Worm (Caenorhabditis elegans) whole organism, L1 larva: Measurements from ENCODE around the gene spv-1.

Experiments
- C04F5.9 ChIP-seq: sonication (generic microtip); optimal IDR thresholded peaks from 2 replicates; lab custom pipeline; 2016; ENCODE audit warnings: missing genetic modification characterization, missing compliant biosample characterization
- C16A3.4 ChIP-seq: fragments of 150-350 bp; optimal IDR thresholded peaks from 2 replicates; lab custom pipeline; 2014; ENCODE audit warnings: missing biosample characterization, missing genetic modification characterization
- C34B4.2 ChIP-seq: sonication (generic microtip); optimal IDR thresholded peaks from 2 replicates; lab custom pipeline; 2017; ENCODE audit warnings: mild to moderate bottlenecking, missing genetic modification characterization, missing compliant biosample characterization
- F16B12.6 ChIP-seq: fragments of 150-350 bp; optimal IDR thresholded peaks from 2 replicates; lab custom pipeline; 2014; ENCODE audit warnings: missing biosample characterization, missing genetic modification characterization
- aha-1 ChIP-seq: fragments of 150-350 bp; optimal IDR thresholded peaks from 2 replicates; lab custom pipeline; 2014; ENCODE audit warnings: missing biosample characterization, missing genetic modification characterization
- alr-1 ChIP-seq: fragments of 200-800 bp; sonication (Bioruptor generic); optimal IDR thresholded peaks from 2 replicates; lab custom pipeline; 2018; ENCODE audit warnings: borderline replicate concordance, mild to moderate bottlenecking, missing genetic modification characterization, missing compliant biosample characterization
- aly-2 ChIP-seq: fragments of 150-350 bp; optimal IDR thresholded peaks from 2 replicates; lab custom pipeline; 2014; ENCODE audit warnings: missing biosample characterization, missing genetic modification characterization
- ama-1 ChIP-seq: fragments of 150-350 bp; optimal IDR thresholded peaks from 2 replicates; lab custom pipeline; 2014
- ceh-8 ChIP-seq: fragments of 200-800 bp; sonication (Bioruptor generic); optimal IDR thresholded peaks from 2 replicates; lab custom pipeline; 2018; ENCODE audit warnings: mild to moderate bottlenecking, missing genetic modification characterization, moderate library complexity, missing compliant biosample characterization
- ceh-82 ChIP-seq, 3 experiments: fragments of 150-350 bp in 1 of 3; sonication (generic microtip) in 2 of 3; optimal IDR thresholded peaks; 2 replicates each; lab custom pipeline; 2014 to 2017; ENCODE audit warnings: missing biosample characterization in 3 of 3, missing genetic modification characterization in 3 of 3
- ces-1 ChIP-seq: fragments of 150-350 bp; optimal IDR thresholded peaks from 2 replicates; lab custom pipeline; 2014; ENCODE audit warnings: missing biosample characterization, missing genetic modification reagents, missing genetic modification characterization
- dpl-1 ChIP-seq, 3 experiments: fragments of 150-350 bp in 2 of 3; sonication (generic microtip) in 1 of 3; optimal IDR thresholded peaks; 2 replicates each; lab custom pipeline; 2014 to 2017; ENCODE audit warnings: missing biosample characterization in 3 of 3, missing genetic modification characterization in 3 of 3, missing genetic modification reagents in 3 of 3
- dsc-1 ChIP-seq: sonication (generic microtip); optimal IDR thresholded peaks from 2 replicates; lab custom pipeline; 2016; ENCODE audit warnings: mild to moderate bottlenecking, missing genetic modification characterization, missing compliant biosample characterization
- efl-1 ChIP-seq, 4 experiments: fragments of 150-350 bp; optimal IDR thresholded peaks in 3 of 4; peaks in 1 of 4; 1 replicate in 1 of 4; 2 replicates in 3 of 4; lab custom pipeline; 2014; ENCODE audit warnings: missing biosample characterization in 2 of 4, missing genetic modification characterization in 2 of 4, missing genetic modification reagents in 2 of 4
- efl-3 ChIP-seq: fragments of 200-800 bp; sonication (Bioruptor generic); optimal IDR thresholded peaks from 2 replicates; lab custom pipeline; 2018; ENCODE audit warnings: mild to moderate bottlenecking, missing genetic modification characterization, missing compliant biosample characterization
- egl-27 ChIP-seq, 2 experiments: fragments of 150-350 bp in 1 of 2; sonication (generic microtip); optimal IDR thresholded peaks; 3 replicates each; lab custom pipeline; 2017 to 2018; ENCODE audit warnings: missing biosample characterization in 2 of 2, missing genetic modification characterization in 2 of 2, missing genetic modification reagents in 2 of 2
- elt-2 ChIP-seq: sonication (generic microtip); optimal IDR thresholded peaks from 2 replicates; lab custom pipeline; 2016; ENCODE audit warnings: missing genetic modification characterization, mild to moderate bottlenecking, inconsistent platforms, missing compliant biosample characterization, missing genetic modification reagents
- elt-3 ChIP-seq, 6 experiments: fragments of 150-350 bp in 1 of 6; sonication (generic microtip); optimal IDR thresholded peaks; 2 replicates each; lab custom pipeline; 2017 to 2018; ENCODE audit warnings: missing biosample characterization in 6 of 6, missing genetic modification characterization in 6 of 6, inconsistent platforms in 1 of 6
- ets-5 ChIP-seq: fragments of 200-800 bp; sonication (Bioruptor generic); IDR thresholded peaks from 2 replicates; pipeline ENCODE4 v1.3.6; 2022; ENCODE audit warnings: missing genetic modification characterization, missing compliant biosample characterization
- fkh-10 ChIP-seq: sonication (generic microtip); optimal IDR thresholded peaks from 2 replicates; lab custom pipeline; 2017; ENCODE audit warnings: missing biosample characterization, missing genetic modification reagents, missing genetic modification characterization
- fkh-4 ChIP-seq: sonication (generic microtip); optimal IDR thresholded peaks from 2 replicates; lab custom pipeline; 2016; ENCODE audit warnings: missing compliant biosample characterization, missing genetic modification characterization, borderline replicate concordance
- fkh-8 ChIP-seq: sonication (generic microtip); optimal IDR thresholded peaks from 2 replicates; lab custom pipeline; 2016; ENCODE audit warnings: mild to moderate bottlenecking, missing genetic modification characterization, missing compliant biosample characterization
- fos-1 ChIP-seq: fragments of 150-350 bp; optimal IDR thresholded peaks from 2 replicates; lab custom pipeline; 2014; ENCODE audit warnings: missing biosample characterization, missing genetic modification characterization
- hlh-17 ChIP-seq: fragments of 200-800 bp; sonication (Bioruptor generic); optimal IDR thresholded peaks from 2 replicates; lab custom pipeline; 2018; ENCODE audit warnings: missing genetic modification characterization, mild to moderate bottlenecking, missing compliant biosample characterization, moderate library complexity, borderline replicate concordance
- hlh-4 ChIP-seq: sonication (generic microtip); optimal IDR thresholded peaks from 2 replicates; lab custom pipeline; 2016; ENCODE audit warnings: mild to moderate bottlenecking, missing genetic modification characterization, missing compliant biosample characterization
- hpl-2 ChIP-seq: fragments of 150-350 bp; optimal IDR thresholded peaks from 2 replicates; lab custom pipeline; 2014; ENCODE audit warnings: missing biosample characterization, missing genetic modification reagents, missing genetic modification characterization
- lin-13 ChIP-seq: fragments of 150-350 bp; optimal IDR thresholded peaks from 2 replicates; lab custom pipeline; 2014; ENCODE audit warnings: missing biosample characterization, missing genetic modification reagents, missing genetic modification characterization
- lin-35 ChIP-seq, 2 experiments: fragments of 150-350 bp; optimal IDR thresholded peaks; 2 replicates each; lab custom pipeline; 2014; ENCODE audit warnings: missing biosample characterization in 2 of 2, missing genetic modification characterization in 2 of 2, missing genetic modification reagents in 2 of 2
- lir-3 ChIP-seq: sonication (generic microtip); optimal IDR thresholded peaks from 2 replicates; lab custom pipeline; 2016; ENCODE audit warnings: mild to moderate bottlenecking, missing genetic modification characterization, moderate library complexity, missing compliant biosample characterization; ENCODE audit not compliant: poor library complexity
- mab-9 ChIP-seq: fragments of 200-800 bp; sonication (Bioruptor generic); IDR thresholded peaks from 2 replicates; pipeline ENCODE4 v1.3.6; 2022; ENCODE audit warnings: missing genetic modification reagents, missing genetic modification characterization, missing compliant biosample characterization
- mdl-1 ChIP-seq, 2 experiments: fragments of 150-350 bp; optimal IDR thresholded peaks; 2 replicates each; lab custom pipeline; 2014 to 2017; ENCODE audit warnings: missing biosample characterization in 2 of 2, missing genetic modification characterization in 2 of 2, inconsistent platforms in 1 of 2
- mep-1 ChIP-seq: fragments of 150-350 bp; optimal IDR thresholded peaks from 2 replicates; lab custom pipeline; 2014; ENCODE audit warnings: missing biosample characterization, missing genetic modification characterization
- nhr-19 ChIP-seq: fragments of 200-800 bp; sonication (Bioruptor generic); conservative IDR thresholded peaks from 2 replicates; pipeline ENCODE4 v1.3.6; 2022; ENCODE audit warnings: missing genetic modification characterization, missing compliant biosample characterization
- nhr-237 ChIP-seq: fragments of 150-350 bp; optimal IDR thresholded peaks from 2 replicates; lab custom pipeline; 2014; ENCODE audit warnings: missing biosample characterization, missing genetic modification characterization
- nhr-47 ChIP-seq: sonication (generic microtip); optimal IDR thresholded peaks from 2 replicates; lab custom pipeline; 2016; ENCODE audit warnings: mild to moderate bottlenecking, missing genetic modification characterization, moderate library complexity, missing compliant biosample characterization
- nhr-71 ChIP-seq: sonication (generic microtip); optimal IDR thresholded peaks from 2 replicates; lab custom pipeline; 2016; ENCODE audit warnings: mild to moderate bottlenecking, missing genetic modification characterization, moderate library complexity, missing compliant biosample characterization
- nhr-76 ChIP-seq: sonication (generic microtip); optimal IDR thresholded peaks from 2 replicates; lab custom pipeline; 2017; ENCODE audit warnings: missing biosample characterization, missing genetic modification characterization
- nhr-77 ChIP-seq: fragments of 150-350 bp; optimal IDR thresholded peaks from 2 replicates; lab custom pipeline; 2014; ENCODE audit warnings: missing biosample characterization, missing genetic modification characterization
- nhr-84 ChIP-seq: sonication (generic microtip); optimal IDR thresholded peaks from 2 replicates; lab custom pipeline; 2017; ENCODE audit warnings: missing biosample characterization, missing genetic modification characterization
- nhr-90 ChIP-seq: sonication (generic microtip); optimal IDR thresholded peaks from 2 replicates; lab custom pipeline; 2016; ENCODE audit warnings: mild to moderate bottlenecking, missing genetic modification characterization, missing compliant biosample characterization; ENCODE audit not compliant: poor library complexity
- skn-1 ChIP-seq: fragments of 150-350 bp; optimal IDR thresholded peaks from 2 replicates; lab custom pipeline; 2014; ENCODE audit warnings: missing biosample characterization, missing genetic modification characterization
- snu-23 ChIP-seq: sonication (generic microtip); optimal IDR thresholded peaks from 2 replicates; lab custom pipeline; 2016; ENCODE audit warnings: missing genetic modification characterization, missing compliant biosample characterization
- sox-4 ChIP-seq: sonication (generic microtip); optimal IDR thresholded peaks from 2 replicates; lab custom pipeline; 2016; ENCODE audit warnings: missing genetic modification characterization, missing compliant biosample characterization
- sptf-1 ChIP-seq: fragments of 150-350 bp; optimal IDR thresholded peaks from 2 replicates; lab custom pipeline; 2014; ENCODE audit warnings: missing biosample characterization, missing genetic modification characterization
- swsn-7 ChIP-seq: sonication (generic microtip); optimal IDR thresholded peaks from 2 replicates; lab custom pipeline; 2016; ENCODE audit warnings: missing genetic modification characterization, missing compliant biosample characterization
- unc-62 ChIP-seq: fragments of 150-350 bp; optimal IDR thresholded peaks from 2 replicates; lab custom pipeline; 2014; ENCODE audit warnings: missing biosample characterization, missing genetic modification reagents, missing genetic modification characterization
- unc-86 ChIP-seq: sonication (generic microtip); optimal IDR thresholded peaks from 2 replicates; lab custom pipeline; 2016; ENCODE audit warnings: missing genetic modification characterization, missing compliant biosample characterization
- xbp-1 ChIP-seq: sonication (generic microtip); optimal IDR thresholded peaks from 2 replicates; lab custom pipeline; 2016; ENCODE audit warnings: missing genetic modification characterization, missing compliant biosample characterization
- zip-4 ChIP-seq: fragments of 200-800 bp; sonication (Bioruptor generic); optimal IDR thresholded peaks from 2 replicates; lab custom pipeline; 2018; ENCODE audit warnings: mild to moderate bottlenecking, missing genetic modification characterization, moderate library complexity, missing compliant biosample characterization

spv-1 gene

ce11 chrII:7873843-7874372 is 54.6 kb downstream of the spv-1 start, which contains the start of gene T01H3.3 (continued):
- TF ChIP-seq efl-3: no peak
- TF ChIP-seq snu-23 (GFP tag; lab: Kevin White, UChicago): peak; percentile 73
- no peak for TF ChIP-seq aly-2 (tag; lab: Kevin White, UChicago)
- TF ChIP-seq nhr-84: no peak
- peak in 2 of 3 experiments; percentile 20 to 31 for TF ChIP-seq ceh-82 (tag; optimal IDR thresholded peaks at IDR 0.05; lab: Kevin White, UChicago)
- peak; percentile 25 for TF ChIP-seq skn-1 (tag; lab: Kevin White, UChicago)
- no peak for TF ChIP-seq ces-1 (GFP tag; lab: Kevin White, UChicago)
- peak; percentile 53 for TF ChIP-seq xbp-1 (tag; lab: Kevin White, UChicago)
- TF ChIP-seq fkh-10: no peak
- no peak for TF ChIP-seq unc-86 (tag; lab: Kevin White, UChicago)
- TF ChIP-seq nhr-71: peak; percentile 66
- no peak for TF ChIP-seq unc-62 (GFP tag; lab: Kevin White, UChicago)

ce11 chrII:7870632-7871031 is 57.9 kb downstream of the spv-1 start:
- TF ChIP-seq aha-1 (tag; lab: Kevin White, UChicago): no peak
- TF ChIP-seq lin-35 (GFP tag; optimal IDR thresholded peaks at IDR 0.05; lab: Kevin White, UChicago): peak; percentile 65 to 81
- TF ChIP-seq lin-13 (GFP tag; lab: Kevin White, UChicago): peak; percentile 17
- TF ChIP-seq hpl-2: no peak
- TF ChIP-seq sox-4 (tag; lab: Kevin White, UChicago): no peak
- no peak for TF ChIP-seq C34B4.2 (tag; lab: Kevin White, UChicago)
- no peak for TF ChIP-seq ces-1 (GFP tag; lab: Kevin White, UChicago)
- TF ChIP-seq ama-1 (lab: Kevin White, UChicago): no peak
- TF ChIP-seq ceh-8: no peak
- peak; percentile 91 for TF ChIP-seq F16B12.6
- TF ChIP-seq fkh-4 (tag; lab: Kevin White, UChicago): no peak
- peak in 1 of 2 experiments; percentile 15 for TF ChIP-seq mdl-1 (tag; optimal IDR thresholded peaks at IDR 0.05; lab: Kevin White, UChicago)
- no peak for TF ChIP-seq ets-5 (GFP tag; lab: Robert Waterston, UW)
- TF ChIP-seq elt-2: no peak
- no peak for TF ChIP-seq lir-3 (tag; lab: Kevin White, UChicago)
- no peak for TF ChIP-seq nhr-77 (tag; lab: Kevin White, UChicago)
- TF ChIP-seq nhr-76 (tag; lab: Kevin White, UChicago): no peak
- TF ChIP-seq unc-86 (tag; lab: Kevin White, UChicago): no peak
- TF ChIP-seq aly-2 (tag; lab: Kevin White, UChicago): no peak
- no peak for TF ChIP-seq zip-4 (GFP tag; lab: Kevin White, UChicago)
- TF ChIP-seq C04F5.9: no peak
- TF ChIP-seq snu-23 (GFP tag; lab: Kevin White, UChicago): peak; percentile 70
- no peak for TF ChIP-seq efl-3
- TF ChIP-seq dsc-1 (tag; lab: Kevin White, UChicago): no peak
- no peak for TF ChIP-seq egl-27 (tag; optimal IDR thresholded peaks at IDR 0.05; lab: Kevin White, UChicago)
- no peak for TF ChIP-seq hlh-17
- no peak for TF ChIP-seq nhr-84
- no peak for TF ChIP-seq nhr-237
- TF ChIP-seq fos-1 (tag; lab: Kevin White, UChicago): no peak
- TF ChIP-seq nhr-90 (tag; lab: Kevin White, UChicago): no peak
- TF ChIP-seq nhr-47 (tag; lab: Kevin White, UChicago): peak; percentile 30
- TF ChIP-seq elt-3 (tag; optimal IDR thresholded peaks at IDR 0.05; lab: Kevin White, UChicago): no peak
- peak; percentile 54 for TF ChIP-seq nhr-71
- TF ChIP-seq mep-1 (tag; lab: Kevin White, UChicago): peak; percentile 47
- no peak for TF ChIP-seq mab-9
- no peak for TF ChIP-seq sptf-1
- no peak for TF ChIP-seq hlh-4 (tag; lab: Kevin White, UChicago)
- peak; percentile 76 for TF ChIP-seq C16A3.4 (tag; lab: Kevin White, UChicago)
- peak; percentile 61 to 72 for TF ChIP-seq efl-1 (optimal IDR thresholded peaks at IDR 0.05; lab: Kevin White, UChicago)
- peak; percentile 61 to 94 for TF ChIP-seq efl-1 (GFP tag; optimal IDR thresholded peaks at IDR 0.05 in 1 of 2; lab: Kevin White, UChicago)
- no peak for TF ChIP-seq swsn-7 (tag; lab: Kevin White, UChicago)
- peak; percentile 35 for TF ChIP-seq fkh-8 (tag; lab: Kevin White, UChicago)
- TF ChIP-seq nhr-19: peak; percentile 18; the same call in 1 of the 2 replicates
- peak; percentile 19 to 68 (median 59) for TF ChIP-seq dpl-1 (GFP tag; optimal IDR thresholded peaks at IDR 0.05; lab: Kevin White, UChicago)
- no peak for TF ChIP-seq alr-1 (tag; lab: Kevin White, UChicago)
